Worm (Caenorhabditis elegans) whole organism, L2 larva: ENCODE data around the gene F22E12.1.

Source experiments
- C34F6.9 ChIP-seq: fragments of 150-350 bp; optimal IDR thresholded peaks from 2 replicates; lab custom pipeline; 2014; ENCODE audit warnings: missing biosample characterization, missing genetic modification characterization
- F13H6.1 ChIP-seq: sonication (generic microtip); optimal IDR thresholded peaks from 2 replicates; lab custom pipeline; 2016; ENCODE audit warnings: missing genetic modification characterization, missing compliant biosample characterization
- Y55F3AM.14 ChIP-seq: fragments of 200-800 bp; sonication (Bioruptor generic); optimal IDR thresholded peaks from 2 replicates; lab custom pipeline; 2018; ENCODE audit warnings: mild to moderate bottlenecking, missing genetic modification characterization, missing compliant biosample characterization
- ZK546.5 ChIP-seq: sonication (generic microtip); optimal IDR thresholded peaks from 2 replicates; lab custom pipeline; 2017; ENCODE audit warnings: missing biosample characterization, missing genetic modification characterization
- aly-2 ChIP-seq: fragments of 150-350 bp; optimal IDR thresholded peaks from 2 replicates; lab custom pipeline; 2014; ENCODE audit warnings: missing biosample characterization, missing genetic modification characterization
- ama-1 ChIP-seq: fragments of 150-350 bp; optimal IDR thresholded peaks from 2 replicates; lab custom pipeline; 2018; ENCODE audit warnings: inconsistent platforms
- ceh-16 ChIP-seq: fragments of 150-350 bp; optimal IDR thresholded peaks from 2 replicates; lab custom pipeline; 2014; ENCODE audit warnings: missing biosample characterization, missing genetic modification characterization
- crh-2 ChIP-seq: sonication (generic microtip); optimal IDR thresholded peaks from 2 replicates; lab custom pipeline; 2017; ENCODE audit warnings: missing biosample characterization, missing genetic modification characterization
- dmd-4 ChIP-seq: sonication (generic microtip); optimal IDR thresholded peaks from 2 replicates; lab custom pipeline; 2017; ENCODE audit warnings: missing biosample characterization, missing genetic modification characterization
- egl-27 ChIP-seq: sonication (generic microtip); optimal IDR thresholded peaks from 3 replicates; lab custom pipeline; 2017; ENCODE audit warnings: missing biosample characterization, missing genetic modification reagents, missing genetic modification characterization
- elt-1 ChIP-seq: fragments of 150-350 bp; optimal IDR thresholded peaks from 2 replicates; lab custom pipeline; 2014; ENCODE audit warnings: missing biosample characterization, missing genetic modification characterization
- fos-1 ChIP-seq: fragments of 150-350 bp; optimal IDR thresholded peaks from 2 replicates; lab custom pipeline; 2014; ENCODE audit warnings: missing biosample characterization, missing genetic modification characterization
- gmeb-1 ChIP-seq: fragments of 150-350 bp; optimal IDR thresholded peaks from 2 replicates; lab custom pipeline; 2014; ENCODE audit warnings: missing biosample characterization, missing genetic modification characterization
- lin-11 ChIP-seq: fragments of 150-350 bp; sonication (generic microtip); optimal IDR thresholded peaks from 2 replicates; lab custom pipeline; 2014; ENCODE audit warnings: missing biosample characterization, missing genetic modification characterization, inconsistent platforms, mixed read lengths
- lin-13 ChIP-seq: fragments of 150-350 bp; optimal IDR thresholded peaks from 2 replicates; lab custom pipeline; 2014; ENCODE audit warnings: missing biosample characterization, missing genetic modification reagents, missing genetic modification characterization
- lin-39 ChIP-seq: fragments of 150-350 bp; optimal IDR thresholded peaks from 2 replicates; lab custom pipeline; 2014; ENCODE audit warnings: missing biosample characterization, missing genetic modification reagents, missing genetic modification characterization
- lsy-2 ChIP-seq, 2 experiments: fragments of 150-350 bp in 1 of 2; sonication (generic microtip) in 1 of 2; optimal IDR thresholded peaks; 2 replicates each; lab custom pipeline; 2014 to 2017; ENCODE audit warnings: missing biosample characterization in 2 of 2, missing genetic modification characterization in 2 of 2
- mab-5 ChIP-seq: fragments of 150-350 bp; optimal IDR thresholded peaks from 2 replicates; lab custom pipeline; 2014; ENCODE audit warnings: missing biosample characterization, missing genetic modification characterization
- mbf-1 ChIP-seq: sonication (generic microtip); optimal IDR thresholded peaks from 2 replicates; lab custom pipeline; 2017; ENCODE audit warnings: missing biosample characterization, missing genetic modification characterization
- mdl-1 ChIP-seq, 2 experiments: fragments of 150-350 bp in 1 of 2; sonication (generic microtip) in 1 of 2; optimal IDR thresholded peaks; 2 replicates each; lab custom pipeline; 2017; ENCODE audit warnings: missing biosample characterization in 2 of 2, missing genetic modification characterization in 2 of 2
- nhr-10 ChIP-seq: sonication (generic microtip); optimal IDR thresholded peaks from 2 replicates; lab custom pipeline; 2017; ENCODE audit warnings: missing biosample characterization, missing genetic modification characterization
- nhr-11 ChIP-seq: fragments of 150-350 bp; optimal IDR thresholded peaks from 2 replicates; lab custom pipeline; 2014; ENCODE audit warnings: missing biosample characterization, missing genetic modification characterization
- nhr-12 ChIP-seq: fragments of 150-350 bp; optimal IDR thresholded peaks from 2 replicates; lab custom pipeline; 2014; ENCODE audit warnings: missing biosample characterization, missing genetic modification characterization
- nhr-21 ChIP-seq: fragments of 150-350 bp; optimal IDR thresholded peaks from 2 replicates; lab custom pipeline; 2014; ENCODE audit warnings: missing biosample characterization, missing genetic modification characterization
- nhr-23 ChIP-seq: fragments of 150-350 bp; optimal IDR thresholded peaks from 2 replicates; lab custom pipeline; 2014; ENCODE audit warnings: missing biosample characterization, missing genetic modification reagents, missing genetic modification characterization
- nhr-237 ChIP-seq: fragments of 150-350 bp; optimal IDR thresholded peaks from 2 replicates; lab custom pipeline; 2014; ENCODE audit warnings: missing biosample characterization, missing genetic modification characterization
- nhr-25 ChIP-seq: fragments of 150-350 bp; sonication (generic microtip); optimal IDR thresholded peaks from 3 replicates; lab custom pipeline; 2014; ENCODE audit warnings: missing biosample characterization, missing genetic modification characterization
- nhr-6 ChIP-seq: fragments of 150-350 bp; optimal IDR thresholded peaks from 2 replicates; lab custom pipeline; 2014; ENCODE audit warnings: missing biosample characterization, missing genetic modification characterization
- nhr-77 ChIP-seq: fragments of 150-350 bp; optimal IDR thresholded peaks from 2 replicates; lab custom pipeline; 2014; ENCODE audit warnings: missing biosample characterization, missing genetic modification characterization
- peb-1 ChIP-seq: fragments of 150-350 bp; optimal IDR thresholded peaks from 2 replicates; lab custom pipeline; 2014; ENCODE audit warnings: missing biosample characterization, missing genetic modification characterization
- skn-1 ChIP-seq: sonication (generic microtip); optimal IDR thresholded peaks from 2 replicates; lab custom pipeline; 2017; ENCODE audit warnings: missing biosample characterization, missing genetic modification characterization
- sma-3 ChIP-seq: sonication (generic microtip); optimal IDR thresholded peaks from 2 replicates; lab custom pipeline; 2016; ENCODE audit warnings: missing genetic modification reagents, missing genetic modification characterization, missing compliant biosample characterization
- sma-9 ChIP-seq, 2 experiments: fragments of 150-350 bp in 1 of 2; sonication (generic microtip) in 1 of 2; optimal IDR thresholded peaks; 2 replicates each; lab custom pipeline; 2014 to 2016; ENCODE audit warnings: missing genetic modification characterization in 2 of 2, mild to moderate bottlenecking in 1 of 2, missing biosample characterization in 1 of 2, missing compliant biosample characterization in 1 of 2, missing genetic modification reagents in 1 of 2, moderate library complexity in 1 of 2
- unc-55 ChIP-seq: fragments of 150-350 bp; sonication (generic microtip); optimal IDR thresholded peaks from 3 replicates; lab custom pipeline; 2014; ENCODE audit warnings: missing biosample characterization, missing genetic modification reagents, missing genetic modification characterization
- unc-62 ChIP-seq: fragments of 150-350 bp; optimal IDR thresholded peaks from 2 replicates; lab custom pipeline; 2014; ENCODE audit warnings: missing biosample characterization, missing genetic modification reagents, missing genetic modification characterization
- zag-1 ChIP-seq: fragments of 150-350 bp; optimal IDR thresholded peaks from 2 replicates; lab custom pipeline; 2014; ENCODE audit warnings: missing biosample characterization, missing genetic modification characterization
- ztf-1 ChIP-seq: fragments of 200-800 bp; sonication (Bioruptor generic); conservative IDR thresholded peaks from 2 replicates; pipeline ENCODE4 v1.3.6; 2022; ENCODE audit warnings: missing genetic modification characterization, missing compliant biosample characterization
- ztf-11 ChIP-seq: sonication (generic microtip); optimal IDR thresholded peaks from 2 replicates; lab custom pipeline; 2017; ENCODE audit warnings: missing biosample characterization, missing genetic modification characterization
- ztf-4 ChIP-seq: fragments of 150-350 bp; optimal IDR thresholded peaks from 2 replicates; lab custom pipeline; 2014; ENCODE audit warnings: missing biosample characterization, missing genetic modification characterization

F22E12.1 gene

ce11 chrV:10457247-10457646 is at the start of gene F22E12.1:
Gene F22E12.1 (minus strand): TSS chrV:10457347.
- no peak for TF ChIP-seq aly-2 (tag; lab: Kevin White, UChicago)
- no peak for TF ChIP-seq ztf-11
- no peak for TF ChIP-seq crh-2
- no peak for TF ChIP-seq lin-39 (tag; lab: Kevin White, UChicago)

DNA sequence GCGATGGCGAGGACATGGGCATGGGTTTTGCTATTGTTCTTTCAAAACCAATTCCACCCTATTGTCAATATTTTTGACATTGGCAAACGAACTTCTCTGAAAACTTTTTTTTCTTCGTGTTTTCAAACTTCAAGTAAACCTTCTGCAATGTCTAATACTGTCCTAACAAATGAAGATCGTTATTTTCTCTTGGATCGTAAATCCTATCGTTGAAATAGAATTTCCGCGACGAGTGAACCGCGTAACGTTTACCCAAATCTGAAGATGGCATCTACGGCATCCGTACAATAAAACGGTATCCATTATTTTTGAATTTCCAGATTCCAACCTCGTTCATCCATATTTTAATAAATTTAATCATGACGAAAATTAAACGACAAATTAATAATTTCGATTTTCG is 48.4 kb upstream of the F22E12.1 start, which contains the start of gene C35A5.5:
Gene C35A5.5, plus strand, starts transcription at position 301 of the 400 bp plus-strand sequence.
- TF ChIP-seq dmd-4 (tag; lab: Kevin White, UChicago) = no peak
- TF ChIP-seq lin-11 (tag; lab: Kevin White, UChicago) = no peak
- TF ChIP-seq gmeb-1 = no peak
- no peak for TF ChIP-seq unc-62 (GFP tag; lab: Kevin White, UChicago)
- no peak for TF ChIP-seq nhr-21 (tag; lab: Kevin White, UChicago)
- no peak for TF ChIP-seq nhr-77 (tag; lab: Kevin White, UChicago)
- no peak for TF ChIP-seq sma-9 (GFP tag; optimal IDR thresholded peaks at IDR 0.05; lab: Kevin White, UChicago)
- TF ChIP-seq sma-9 (tag; optimal IDR thresholded peaks at IDR 0.05; lab: Kevin White, UChicago) = no peak
- no peak for TF ChIP-seq nhr-12
- no peak for TF ChIP-seq unc-55
- no peak for TF ChIP-seq C34F6.9
- TF ChIP-seq F13H6.1 (tag; lab: Kevin White, UChicago) = no peak
- TF ChIP-seq nhr-23 = no peak
- TF ChIP-seq sma-3 = no peak
- no peak for TF ChIP-seq ztf-1
- no peak for TF ChIP-seq nhr-237 (tag; lab: Kevin White, UChicago)
- no peak for TF ChIP-seq ztf-11
- TF ChIP-seq peb-1 = no peak
- TF ChIP-seq nhr-11 (tag; lab: Kevin White, UChicago) = no peak
- TF ChIP-seq, all 48 proteins: peak for 0

ce11 chrV:10503893-10504292 is 46.7 kb upstream of the F22E12.1 start, which contains the start of gene C35A5.10:
Gene C35A5.10 (plus strand): TSS chrV:10504193.
- TF ChIP-seq nhr-21 (tag; lab: Kevin White, UChicago) (no peak), nhr-10 (tag; lab: Kevin White, UChicago) (no peak), ceh-16 (tag; lab: Kevin White, UChicago) (no peak), nhr-11 (tag; lab: Kevin White, UChicago) (no peak), nhr-25 (no peak), fos-1 (tag; lab: Kevin White, UChicago) (no peak), mbf-1 (tag; lab: Kevin White, UChicago) (no peak), mab-5 (no peak), lin-13 (GFP tag; lab: Kevin White, UChicago) (no peak), nhr-23 (no peak), egl-27 (tag; lab: Kevin White, UChicago) (no peak), ztf-11 (no peak), dmd-4 (tag; lab: Kevin White, UChicago) (no peak), C34F6.9 (no peak), nhr-237 (tag; lab: Kevin White, UChicago) (no peak)

- TF ChIP-seq egl-27 (tag; lab: Kevin White, UChicago) = no peak
These were observed 45.9 kb upstream of the F22E12.1 start, which contains the start of gene C35A5.11 for ce11 chrV:10503011-10503410. Gene C35A5.11 (minus strand): TSS chrV:10503111.

DNA sequence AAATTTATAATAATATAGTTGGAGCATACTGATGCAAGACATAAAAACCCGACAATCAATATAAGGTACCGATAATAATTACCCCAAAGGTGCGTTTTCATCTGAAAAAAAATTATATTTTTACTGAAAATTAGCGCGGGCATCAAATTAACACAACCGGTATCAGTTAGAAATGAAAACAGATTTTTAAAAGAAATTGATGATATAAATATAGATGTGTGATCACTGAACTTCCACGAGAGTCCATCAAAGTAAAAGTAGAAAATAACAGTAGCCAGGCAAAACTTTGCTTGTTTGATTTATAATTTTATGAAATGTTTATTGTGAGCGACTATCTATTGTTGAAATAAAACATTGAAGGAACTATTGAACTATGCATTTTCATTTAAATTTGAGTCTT is 44.1 kb upstream of the F22E12.1 start, which contains the start of gene C35A5.3:
Gene C35A5.3, minus strand, starts transcription at position 101 of the 400 bp plus-strand sequence.
- no peak for TF ChIP-seq dmd-4 (tag; lab: Kevin White, UChicago)
- no peak for TF ChIP-seq ama-1 (lab: Kevin White, UChicago)
- no peak for TF ChIP-seq mdl-1 (tag; optimal IDR thresholded peaks at IDR 0.05; lab: Kevin White, UChicago)
- no peak for TF ChIP-seq mab-5
- no peak for TF ChIP-seq ztf-4 (tag; lab: Kevin White, UChicago)
- TF ChIP-seq elt-1 (tag; lab: Kevin White, UChicago) = no peak
- TF ChIP-seq Y55F3AM.14 = no peak
- TF ChIP-seq, all 48 proteins: peak for 0

- TF ChIP-seq lin-11 (tag; lab: Kevin White, UChicago) (no peak), nhr-25 (no peak), peb-1 (no peak), sma-9 (GFP tag; optimal IDR thresholded peaks at IDR 0.05; lab: Kevin White, UChicago) (no peak), sma-9 (tag; optimal IDR thresholded peaks at IDR 0.05; lab: Kevin White, UChicago) (no peak), nhr-23 (no peak), ZK546.5 (tag; lab: Kevin White, UChicago) (no peak), aly-2 (tag; lab: Kevin White, UChicago) (no peak), C34F6.9 (no peak), nhr-6 (tag; lab: Kevin White, UChicago) (no peak), nhr-237 (tag; lab: Kevin White, UChicago) (no peak), zag-1 (tag; lab: Kevin White, UChicago) (no peak), nhr-11 (tag; lab: Kevin White, UChicago) (no peak), F13H6.1 (tag; lab: Kevin White, UChicago) (no peak), lsy-2 (tag; optimal IDR thresholded peaks at IDR 0.05; lab: Kevin White, UChicago) (no peak), ama-1 (lab: Kevin White, UChicago) (no peak), skn-1 (tag; lab: Kevin White, UChicago) (no peak)
- TF ChIP-seq, all 48 proteins: peak for 0
These were observed 39.6 kb upstream of the F22E12.1 start, which contains the start of gene C35A5.4 for ce11 chrV:10496733-10497132. Gene C35A5.4 (plus strand): TSS chrV:10497033.
